Fruit fly (Drosophila melanogaster): ENCODE measurements around the gene Rb97D.

Gene Rb97D

dm6 chr3R:26866577-26867456, 8.7 kb downstream of the Rb97D start, which contains the start of the genes ball and His2Av (continued):
- TF ChIP-seq Dref (GFP tag; IDR thresholded peaks at IDR 0.05) = peak; percentile 98
- peak; percentile 36; the same call in 1 of the 2 replicates for TF ChIP-seq Ravus (GFP tag; IDR thresholded peaks at IDR 0.05)
- TF ChIP-seq Dip3 (GFP tag; optimal IDR thresholded peaks at IDR 0.05) = peak; percentile 87
- TF ChIP-seq CG7745 (tag; optimal IDR thresholded peaks at IDR 0.05) = no peak
- TF ChIP-seq H2.0 (GFP tag; IDR thresholded peaks at IDR 0.05) = peak; percentile 83
- peak; percentile 71 for TF ChIP-seq slp2 (GFP tag; optimal IDR thresholded peaks at IDR 0.05)
- TF ChIP-seq sc (optimal IDR thresholded peaks at IDR 0.05) = no peak
- TF ChIP-seq sc (GFP tag; optimal IDR thresholded peaks at IDR 0.05) = peak; percentile 22
- peak; percentile 57; the same call in 1 of the 2 replicates for TF ChIP-seq CG7372 (GFP tag; IDR thresholded peaks at IDR 0.05)
- TF ChIP-seq Adf1 (GFP tag; IDR thresholded peaks at IDR 0.05) = peak; percentile 76
- peak; percentile 53 for TF ChIP-seq CG1529 (GFP tag; optimal IDR thresholded peaks at IDR 0.05)
- no peak for TF ChIP-seq prd (optimal IDR thresholded peaks at IDR 0.05)
- peak; percentile 87 for TF ChIP-seq prd (GFP tag; IDR thresholded peaks at IDR 0.05)
- peak; percentile 79 for TF ChIP-seq dysf (GFP tag; IDR thresholded peaks at IDR 0.05)
- peak; percentile 89 for TF ChIP-seq CG7786 (GFP tag; optimal IDR thresholded peaks at IDR 0.05)
- peak; percentile 67 for TF ChIP-seq CG11085 (GFP tag; IDR thresholded peaks at IDR 0.05)
- no peak for TF ChIP-seq Trl (optimal IDR thresholded peaks at IDR 0.05)
- TF ChIP-seq Trl (GFP tag; optimal IDR thresholded peaks at IDR 0.05) = peak; percentile 94
- peak; percentile 77 for TF ChIP-seq CG1602 (GFP tag; optimal IDR thresholded peaks at IDR 0.05)
- TF ChIP-seq CG30431 (GFP tag; optimal IDR thresholded peaks at IDR 0.05) = peak; percentile 56
- TF ChIP-seq Optix (GFP tag; IDR thresholded peaks at IDR 0.05) = peak; percentile 85
- TF ChIP-seq lov (optimal IDR thresholded peaks at IDR 0.05) = no peak
- TF ChIP-seq lov (GFP tag; IDR thresholded peaks at IDR 0.05) = peak; percentile 79
- peak; percentile 76 for TF ChIP-seq Hr3 (GFP tag; optimal IDR thresholded peaks at IDR 0.05)
- peak; percentile 94 for TF ChIP-seq jumu (GFP tag; optimal IDR thresholded peaks at IDR 0.05)
- peak; percentile 69 for TF ChIP-seq CG15601 (tag; optimal IDR thresholded peaks at IDR 0.05)
- peak; percentile 54 for TF ChIP-seq Usf (GFP tag; optimal IDR thresholded peaks at IDR 0.05)
- peak; percentile 57; the same call in 1 of the 2 replicates for TF ChIP-seq ap (GFP tag; IDR thresholded peaks at IDR 0.05)
- TF ChIP-seq salm (tag; optimal IDR thresholded peaks at IDR 0.05) = peak; percentile 62
- TF ChIP-seq btn (GFP tag; optimal IDR thresholded peaks at IDR 0.05) = peak; percentile 82
- peak; percentile 85 for TF ChIP-seq gem (tag; optimal IDR thresholded peaks at IDR 0.05)
- peak; percentile 91 for TF ChIP-seq slbo (GFP tag; IDR thresholded peaks at IDR 0.05)
- 0 out of 2 replicates have a peak, but pooled peaks have one; percentile 45 for TF ChIP-seq dimm (GFP tag; IDR thresholded peaks at IDR 0.05)
- peak; percentile 54 for TF ChIP-seq CG4360 (GFP tag; IDR thresholded peaks at IDR 0.05)
- TF ChIP-seq Deaf1 (tag; optimal IDR thresholded peaks at IDR 0.05) = peak; percentile 54
- TF ChIP-seq CG3726 (GFP tag; IDR thresholded peaks at IDR 0.05) = peak; percentile 63; the same call in 1 of the 3 replicates
- peak; percentile 48 for TF ChIP-seq run (tag; optimal IDR thresholded peaks at IDR 0.05)
- TF ChIP-seq CG43689 (GFP tag; IDR thresholded peaks at IDR 0.05) = peak; percentile 78
- peak; percentile 90 for TF ChIP-seq sug (tag; optimal IDR thresholded peaks at IDR 0.05)
- TF ChIP-seq otp (GFP tag; IDR thresholded peaks at IDR 0.05) = peak; percentile 89; the same call in 2 of the 3 replicates
- TF ChIP-seq emc (GFP tag; optimal IDR thresholded peaks at IDR 0.05) = peak; percentile 78
- TF ChIP-seq nerfin-1 (tag; optimal IDR thresholded peaks at IDR 0.05) = peak; percentile 84
- TF ChIP-seq CG6272 (GFP tag; IDR thresholded peaks at IDR 0.05) = peak; percentile 77
- TF ChIP-seq twi (tag; optimal IDR thresholded peaks at IDR 0.05) = peak; percentile 37
- peak; percentile 80 for TF ChIP-seq CG12155 (GFP tag; optimal IDR thresholded peaks at IDR 0.05)
- TF ChIP-seq CG4730 (GFP tag; IDR thresholded peaks at IDR 0.05) = peak; percentile 54; the same call in 1 of the 2 replicates
- TF ChIP-seq CG18262 (tag; optimal IDR thresholded peaks at IDR 0.05) = peak; percentile 72
- peak; percentile 54 for TF ChIP-seq NK7.1 (GFP tag; optimal IDR thresholded peaks at IDR 0.05)
- peak; percentile 69 for TF ChIP-seq HLH3B (GFP tag; IDR thresholded peaks at IDR 0.05)
- peak; percentile 89 for TF ChIP-seq Dll (GFP tag; IDR thresholded peaks at IDR 0.05; ENCODE audit: partially characterized antibody)
- TF ChIP-seq Ets65A (GFP tag) = peak; percentile 98
